Worm (Caenorhabditis elegans) whole organism, L4/young adult: ENCODE data around the gene F22E5.8.

Experiments used
- W03F9.2 ChIP-seq: fragments of 150-350 bp; optimal IDR thresholded peaks from 2 replicates; lab custom pipeline; 2014; ENCODE audit warnings: missing biosample characterization, missing genetic modification characterization
- dao-5 ChIP-seq: sonication (generic microtip); optimal IDR thresholded peaks from 2 replicates; lab custom pipeline; 2016; ENCODE audit warnings: missing genotype, missing genetic modification characterization, moderate library complexity, missing compliant biosample characterization

- TF ChIP-seq dao-5 (tag; lab: Kevin White, UChicago) (no peak), W03F9.2 (tag; lab: Kevin White, UChicago) (no peak)
Measured at ce11 chrII:2649539-2649938, 9.7 kb downstream of the F22E5.8 start, which contains the start of the genes F22E5.13 and F22E5.6.
